Worm (Caenorhabditis elegans) whole organism, late embryonic: ENCODE measurements around the gene F49E8.8.

Experiments
- C38D4.7 ChIP-seq: fragments of 200-800 bp; sonication (Bioruptor generic); optimal IDR thresholded peaks from 2 replicates; lab custom pipeline; 2018; ENCODE audit warnings: mild to moderate bottlenecking, missing genetic modification characterization, moderate library complexity, missing compliant biosample characterization
- K02D7.2 ChIP-seq: sonication (generic microtip); optimal IDR thresholded peaks from 2 replicates; lab custom pipeline; 2017; ENCODE audit warnings: mild to moderate bottlenecking, missing genetic modification characterization, missing compliant biosample characterization
- T23F11.4 ChIP-seq: fragments of 200-800 bp; sonication (Bioruptor generic); optimal IDR thresholded peaks from 2 replicates; lab custom pipeline; 2018; ENCODE audit warnings: mild to moderate bottlenecking, missing genetic modification characterization, missing compliant biosample characterization
- ahr-1 ChIP-seq: sonication (generic microtip); optimal IDR thresholded peaks from 2 replicates; lab custom pipeline; 2016; ENCODE audit warnings: missing genetic modification characterization, missing compliant biosample characterization
- ama-1 ChIP-seq: fragments of 150-350 bp; optimal IDR thresholded peaks from 2 replicates; lab custom pipeline; 2014
- ceh-2 ChIP-seq: sonication (generic microtip); optimal IDR thresholded peaks from 2 replicates; lab custom pipeline; 2016; ENCODE audit warnings: missing genotype, missing genetic modification characterization, missing compliant biosample characterization
- ceh-22 ChIP-seq: sonication (generic microtip); optimal IDR thresholded peaks from 2 replicates; lab custom pipeline; 2017; ENCODE audit warnings: missing biosample characterization, missing genetic modification characterization
- ceh-6 ChIP-seq: fragments of 200-800 bp; sonication (Bioruptor generic); optimal IDR thresholded peaks from 2 replicates; lab custom pipeline; 2018; ENCODE audit warnings: mild to moderate bottlenecking, missing genetic modification characterization, missing compliant biosample characterization
- che-1 ChIP-seq: sonication (generic microtip); optimal IDR thresholded peaks from 2 replicates; lab custom pipeline; 2016; ENCODE audit warnings: mild to moderate bottlenecking, missing genetic modification characterization, missing compliant biosample characterization
- dve-1 ChIP-seq: sonication (generic microtip); optimal IDR thresholded peaks from 2 replicates; lab custom pipeline; 2017; ENCODE audit warnings: antibody characterized with exemption, mild to moderate bottlenecking, missing genetic modification characterization, missing compliant biosample characterization
- elt-4 ChIP-seq: sonication (generic microtip); optimal IDR thresholded peaks from 2 replicates; lab custom pipeline; 2016; ENCODE audit warnings: missing genetic modification characterization, missing compliant biosample characterization
- hlh-13 ChIP-seq: fragments of 200-800 bp; sonication (Bioruptor generic); optimal IDR thresholded peaks from 2 replicates; lab custom pipeline; 2018; ENCODE audit warnings: mild to moderate bottlenecking, missing genetic modification characterization, missing compliant biosample characterization
- lim-6 ChIP-seq: sonication (generic microtip); optimal IDR thresholded peaks from 2 replicates; lab custom pipeline; 2016; ENCODE audit warnings: missing genetic modification characterization, missing compliant biosample characterization
- lin-11 ChIP-seq: fragments of 200-800 bp; sonication (Bioruptor generic); optimal IDR thresholded peaks from 2 replicates; lab custom pipeline; 2018; ENCODE audit warnings: mild to moderate bottlenecking, missing genetic modification characterization, missing compliant biosample characterization
- madf-2 ChIP-seq: sonication (generic microtip); optimal IDR thresholded peaks from 2 replicates; lab custom pipeline; 2017; ENCODE audit warnings: missing genetic modification characterization, missing compliant biosample characterization
- nfya-1 ChIP-seq: sonication (generic microtip); optimal IDR thresholded peaks from 2 replicates; lab custom pipeline; 2017; ENCODE audit warnings: missing genetic modification characterization, mild to moderate bottlenecking, missing compliant biosample characterization, antibody characterized with exemption, moderate library complexity
- nhr-11 ChIP-seq: fragments of 150-350 bp; optimal IDR thresholded peaks from 2 replicates; lab custom pipeline; 2014; ENCODE audit warnings: missing biosample characterization, missing genetic modification characterization
- nhr-232 ChIP-seq: sonication (generic microtip); optimal IDR thresholded peaks from 2 replicates; lab custom pipeline; 2016; ENCODE audit warnings: missing genetic modification characterization, missing compliant biosample characterization
- pag-3 ChIP-seq: sonication (generic microtip); optimal IDR thresholded peaks from 2 replicates; lab custom pipeline; 2016; ENCODE audit warnings: missing compliant biosample characterization, missing genetic modification characterization, borderline replicate concordance
- pha-2 ChIP-seq: sonication (generic microtip); optimal IDR thresholded peaks from 2 replicates; lab custom pipeline; 2017; ENCODE audit warnings: mild to moderate bottlenecking, missing genetic modification characterization, missing compliant biosample characterization
- pros-1 ChIP-seq: fragments of 150-350 bp; optimal IDR thresholded peaks from 2 replicates; lab custom pipeline; 2014; ENCODE audit warnings: missing biosample characterization, missing genetic modification reagents, missing genetic modification characterization
- ref-2 ChIP-seq: sonication (generic microtip); optimal IDR thresholded peaks from 2 replicates; lab custom pipeline; 2016; ENCODE audit warnings: missing genetic modification characterization, missing compliant biosample characterization
- sdc-2 ChIP-seq: sonication (generic microtip); optimal IDR thresholded peaks from 2 replicates; lab custom pipeline; 2016; ENCODE audit warnings: missing genotype, missing genetic modification characterization, missing compliant biosample characterization
- sox-2 ChIP-seq: fragments of 200-800 bp; sonication (Bioruptor generic); IDR thresholded peaks from 2 replicates; pipeline ENCODE4 v1.3.6; 2022; ENCODE audit warnings: missing genetic modification reagents, missing genetic modification characterization, missing compliant biosample characterization
- unc-3 ChIP-seq, 2 experiments: fragments of 200-800 bp in 1 of 2; sonication (Bioruptor generic) in 1 of 2; sonication (generic microtip) in 1 of 2; conservative IDR thresholded peaks in 1 of 2; optimal IDR thresholded peaks in 1 of 2; 2 replicates each; pipeline versions ENCODE4 v1.3.6 to Lab custom; 2016 to 2022; ENCODE audit warnings: missing compliant biosample characterization in 2 of 2, missing genetic modification characterization in 2 of 2, missing genetic modification reagents in 1 of 2

F49E8.8 gene

DNA sequence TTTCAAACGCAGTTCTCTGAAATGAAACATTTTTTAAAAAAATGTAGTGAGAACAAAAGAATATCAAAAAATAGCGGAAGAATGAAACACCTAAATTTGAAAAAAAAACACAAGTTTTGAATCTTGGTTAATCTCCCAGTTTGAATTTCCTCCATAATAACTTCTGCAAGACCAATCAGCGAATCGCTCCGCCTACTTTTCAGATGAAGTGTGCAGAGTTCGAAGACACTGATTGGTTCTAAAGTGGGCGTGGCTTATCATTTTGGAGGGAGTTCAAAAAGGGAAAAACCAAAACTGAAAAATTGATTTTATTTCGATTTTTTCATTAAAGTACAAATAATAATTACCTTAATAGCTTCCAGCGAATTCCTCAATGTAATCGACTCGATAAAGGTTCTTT, 45.6 kb upstream of the F49E8.8 start:
- TF ChIP-seq nfya-1 (tag; lab: Kevin White, UChicago) (peak; percentile 72), che-1 (tag; lab: Kevin White, UChicago) (no peak)

DNA sequence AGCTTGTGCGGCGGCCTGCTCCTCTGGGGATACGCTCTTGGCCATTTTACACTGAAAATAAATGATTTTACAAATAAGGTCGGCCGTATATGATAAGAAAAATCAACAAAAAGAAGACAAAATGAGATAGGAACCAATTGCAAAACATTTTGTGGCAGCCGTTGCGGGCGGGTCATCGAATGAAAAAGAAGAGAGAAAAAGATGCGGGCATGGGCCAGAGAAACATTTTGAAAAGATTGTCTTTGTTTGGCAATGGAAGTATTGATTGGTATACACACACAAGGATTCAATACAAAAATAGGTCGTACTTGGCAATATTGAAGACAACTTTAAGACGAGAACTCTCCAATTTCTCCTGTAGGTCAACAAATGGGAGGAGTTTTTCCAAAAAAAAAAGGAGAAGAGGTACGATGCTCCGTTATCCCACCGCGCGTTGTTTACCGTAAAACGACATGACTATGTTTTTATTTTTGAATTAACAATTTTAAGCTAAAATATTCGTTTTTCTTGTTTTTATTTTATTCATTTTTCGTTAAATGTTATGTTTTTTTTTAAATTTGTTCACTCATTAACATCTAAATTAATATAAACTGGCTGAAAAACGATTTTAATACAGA, 43.7 kb upstream of the F49E8.8 start, which contains the start of the genes plc-4 and R05G6.4:
plc-4 (minus strand) TSS at position 51 of the 617 bp plus-strand sequence.
R05G6.4 (plus strand) TSS at position 617 of the 617 bp plus-strand sequence.
- no peak for TF ChIP-seq elt-4 (tag; lab: Kevin White, UChicago)
- no peak for TF ChIP-seq T23F11.4 (GFP tag; lab: Kevin White, UChicago)
- TF ChIP-seq lim-6 (tag; lab: Kevin White, UChicago): no peak
- TF ChIP-seq ama-1: no peak
- no peak for TF ChIP-seq lin-11
- TF ChIP-seq, all 69 proteins: peak for 0

- no peak for TF ChIP-seq C38D4.7 (GFP tag; lab: Kevin White, UChicago)
- no peak for TF ChIP-seq hlh-13 (GFP tag; lab: Kevin White, UChicago)
- TF ChIP-seq pag-3 (tag; lab: Kevin White, UChicago): no peak
- no peak for TF ChIP-seq sdc-2 (tag; lab: Kevin White, UChicago)
- no peak for TF ChIP-seq madf-2 (tag; lab: Kevin White, UChicago)
- no peak for TF ChIP-seq ceh-6
- TF ChIP-seq ceh-2 (tag; lab: Kevin White, UChicago): no peak
Measured at ce11 chrIV:7516167-7516566, 40.3 kb upstream of the F49E8.8 start, which contains the start of the genes R05G6.9 and R05G6.3. TSS of gene R05G6.9 (minus strand) at chrIV:7516267. TSS of gene R05G6.3 (plus strand) at chrIV:7516552.

ce11 chrIV:7520258-7520657, 36.2 kb upstream of the F49E8.8 start:
- TF ChIP-seq ama-1: no peak

- TF ChIP-seq unc-3 (GFP tag; conservative IDR thresholded peaks at IDR 0.05; lab: Robert Waterston, UW) (no peak), unc-3 (tag; optimal IDR thresholded peaks at IDR 0.05; lab: Kevin White, UChicago) (no peak), lin-11 (no peak), sox-2 (GFP tag; lab: Robert Waterston, UW) (no peak), ceh-22 (tag; lab: Kevin White, UChicago) (no peak), K02D7.2 (tag; lab: Kevin White, UChicago) (no peak)
Measured at ce11 chrIV:7520841-7521240, 35.6 kb upstream of the F49E8.8 start.

DNA sequence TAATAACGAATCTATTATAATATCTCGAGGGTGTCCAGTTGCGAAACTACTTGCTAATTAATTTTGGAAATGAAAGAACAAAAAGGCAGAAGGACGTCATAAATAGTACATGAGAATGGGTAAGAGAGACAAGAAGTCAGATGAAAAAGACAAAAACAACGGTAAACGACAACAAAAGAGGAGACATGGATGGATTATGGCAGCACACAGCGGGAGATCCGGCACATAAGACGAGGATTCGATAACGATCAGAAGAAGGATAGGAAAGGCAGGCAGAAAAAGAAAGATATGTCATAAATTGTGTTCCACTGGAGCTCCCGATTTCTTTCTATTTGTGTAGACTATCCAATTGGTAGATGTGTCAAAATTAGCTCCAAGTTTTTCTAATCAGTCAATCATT, 34.8 kb upstream of the F49E8.8 start:
- TF ChIP-seq unc-3 (GFP tag; conservative IDR thresholded peaks at IDR 0.05; lab: Robert Waterston, UW): no peak
- no peak for TF ChIP-seq unc-3 (tag; optimal IDR thresholded peaks at IDR 0.05; lab: Kevin White, UChicago)
- TF ChIP-seq ref-2: peak; percentile 58
- TF ChIP-seq, all 69 proteins: peak for 1

- TF ChIP-seq pha-2 (tag; lab: Kevin White, UChicago): no peak
- TF ChIP-seq pros-1 (tag; lab: Kevin White, UChicago): no peak
- TF ChIP-seq K02D7.2 (tag; lab: Kevin White, UChicago): no peak
- TF ChIP-seq ahr-1 (tag; lab: Kevin White, UChicago): no peak
- TF ChIP-seq nhr-232 (tag; lab: Kevin White, UChicago): no peak
- no peak for TF ChIP-seq sdc-2 (tag; lab: Kevin White, UChicago)
- TF ChIP-seq nhr-11 (tag; lab: Kevin White, UChicago): no peak
- TF ChIP-seq dve-1 (tag; lab: Kevin White, UChicago): no peak
- TF ChIP-seq unc-3 (GFP tag; conservative IDR thresholded peaks at IDR 0.05; lab: Robert Waterston, UW): no peak
- no peak for TF ChIP-seq unc-3 (tag; optimal IDR thresholded peaks at IDR 0.05; lab: Kevin White, UChicago)
- TF ChIP-seq, all 69 proteins: peak for 0
Measured at ce11 chrIV:7523744-7524143, 32.7 kb upstream of the F49E8.8 start.
